Fruit fly (Drosophila melanogaster): ENCODE data around the gene Papss.

Papss gene

DNA sequence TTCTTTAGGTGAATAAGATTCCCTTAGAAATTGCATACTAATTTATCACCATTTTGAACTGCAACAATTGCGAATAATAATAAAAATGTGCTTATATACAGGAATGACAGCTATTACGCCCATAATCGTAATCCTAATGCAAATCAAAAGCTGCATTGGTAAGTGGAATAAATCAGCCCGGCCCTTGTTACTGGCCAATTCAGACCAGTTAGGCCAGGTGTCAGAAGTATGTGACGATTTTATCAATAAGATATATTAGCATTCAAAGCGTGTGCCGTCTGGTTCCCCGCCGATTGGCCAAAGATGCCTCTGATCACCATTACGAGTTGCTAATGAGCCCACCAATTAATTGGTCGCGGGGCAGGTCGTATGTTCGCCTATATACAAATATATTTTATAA, 32.6 kb upstream of the Papss start:
- TF ChIP-seq CG11294 (GFP tag; IDR thresholded peaks at IDR 0.05): no peak
- TF ChIP-seq vri (GFP tag; optimal IDR thresholded peaks at IDR 0.05): no peak
- TF ChIP-seq CG11762 (GFP tag; optimal IDR thresholded peaks at IDR 0.05; ENCODE audit: insufficient read depth): no peak
- TF ChIP-seq Met (GFP tag; optimal IDR thresholded peaks at IDR 0.05): no peak
- no peak for TF ChIP-seq svp (GFP tag)
- TF ChIP-seq CG1621 (tag; optimal IDR thresholded peaks at IDR 0.05): no peak
- TF ChIP-seq salr (GFP tag; optimal IDR thresholded peaks at IDR 0.05): no peak
- no peak for TF ChIP-seq fkh (GFP tag; optimal IDR thresholded peaks at IDR 0.05)
- TF ChIP-seq CG6792 (GFP tag; optimal IDR thresholded peaks at IDR 0.05): no peak
- no peak for TF ChIP-seq Lpt (GFP tag; optimal IDR thresholded peaks at IDR 0.05)
- no peak for TF ChIP-seq esn (GFP tag; optimal IDR thresholded peaks at IDR 0.05)
- TF ChIP-seq CG6808 (GFP tag; optimal IDR thresholded peaks at IDR 0.05): no peak

DNA sequence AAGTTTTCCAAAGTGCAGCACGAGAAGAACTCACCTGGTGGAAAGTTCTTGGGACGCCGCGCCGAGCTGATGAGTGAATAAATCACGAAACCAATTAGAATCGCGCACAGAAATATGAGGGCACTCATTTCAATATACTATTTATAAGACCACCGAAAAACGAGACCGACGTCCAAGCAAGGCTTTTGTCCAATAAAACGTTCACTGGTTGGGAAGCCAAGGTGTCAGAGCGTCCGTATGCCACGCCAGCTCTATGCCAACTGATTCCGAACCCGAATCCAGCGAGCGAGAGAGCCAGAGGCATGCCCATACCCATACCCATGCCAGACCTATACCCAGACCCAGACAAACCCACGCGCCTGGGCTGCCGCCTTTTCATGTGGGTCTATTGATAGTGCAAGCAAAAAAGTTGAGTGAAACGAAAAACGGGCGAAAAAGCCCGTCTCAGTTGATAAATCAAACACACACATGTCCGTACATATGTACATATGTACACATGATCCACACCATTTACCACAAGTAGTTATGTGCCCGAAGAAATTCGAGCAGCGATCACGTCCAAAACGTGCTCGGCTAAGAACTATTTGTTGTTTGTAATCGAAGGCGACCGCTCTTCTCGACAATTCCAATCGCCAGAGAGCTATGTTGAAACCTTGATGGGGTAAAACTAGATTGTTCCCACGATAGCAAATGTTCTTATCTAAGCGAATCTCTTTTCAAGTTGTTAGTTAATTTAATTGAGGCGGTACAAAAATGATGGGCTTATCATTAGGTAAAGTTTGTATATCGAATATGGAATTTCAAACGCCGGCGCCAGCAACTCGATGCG, 31.8 kb upstream of the Papss start, which contains the start of gene Cyp305a1:
Gene Cyp305a1, minus strand, starts transcription at position 265 of the 829 bp plus-strand sequence.
- TF ChIP-seq fkh (GFP tag; optimal IDR thresholded peaks at IDR 0.05) (peak; percentile 82), Hr39 (GFP tag; optimal IDR thresholded peaks at IDR 0.05) (no peak)

dm6 chr3L:19815472-19816150, 29.5 kb upstream of the Papss start, which contains the start of gene cyc:
Gene cyc (minus strand): TSS chr3L:19815938.
- no peak for TF ChIP-seq Sox102F (GFP tag; optimal IDR thresholded peaks at IDR 0.05)
- TF ChIP-seq CG10669 (GFP tag; optimal IDR thresholded peaks at IDR 0.05): no peak
- TF ChIP-seq CG3032 (tag; optimal IDR thresholded peaks at IDR 0.05): no peak
- TF ChIP-seq Sox15 (GFP tag; optimal IDR thresholded peaks at IDR 0.05): no peak
- no peak for TF ChIP-seq CG8319 (GFP tag; optimal IDR thresholded peaks at IDR 0.05)
- no peak for TF ChIP-seq Hr4 (GFP tag; optimal IDR thresholded peaks at IDR 0.05)
- peak; percentile 74 for TF ChIP-seq CG6854 (GFP tag; optimal IDR thresholded peaks at IDR 0.05)
- TF ChIP-seq CG11294 (GFP tag; IDR thresholded peaks at IDR 0.05): no peak
- TF ChIP-seq CG32006 (GFP tag; optimal IDR thresholded peaks at IDR 0.05): no peak
- TF ChIP-seq esn (GFP tag; optimal IDR thresholded peaks at IDR 0.05): peak; percentile 38
- no peak for TF ChIP-seq achi (GFP tag; optimal IDR thresholded peaks at IDR 0.05)
- TF ChIP-seq CG7368 (GFP tag; optimal IDR thresholded peaks at IDR 0.05): no peak
- TF ChIP-seq Sox14 (GFP tag; optimal IDR thresholded peaks at IDR 0.05): no peak
- no peak for TF ChIP-seq Eip93F (GFP tag; optimal IDR thresholded peaks at IDR 0.05)
- no peak for TF ChIP-seq CG6276 (GFP tag; optimal IDR thresholded peaks at IDR 0.05)
- no peak for TF ChIP-seq Eip78C (GFP tag)
- no peak for TF ChIP-seq CG1621 (tag; optimal IDR thresholded peaks at IDR 0.05)
- peak; percentile 5 for TF ChIP-seq Blimp-1 (GFP tag; optimal IDR thresholded peaks at IDR 0.05)
- peak; percentile 44 for TF ChIP-seq Lpt (GFP tag; optimal IDR thresholded peaks at IDR 0.05)
- TF ChIP-seq CG11902 (GFP tag; optimal IDR thresholded peaks at IDR 0.05): no peak
- TF ChIP-seq CG6792 (GFP tag; optimal IDR thresholded peaks at IDR 0.05): no peak
- no peak for TF ChIP-seq ss (GFP tag; optimal IDR thresholded peaks at IDR 0.05)
- TF ChIP-seq CG11762 (GFP tag; optimal IDR thresholded peaks at IDR 0.05; ENCODE audit: insufficient read depth): no peak
- TF ChIP-seq CG15336 (GFP tag; IDR thresholded peaks at IDR 0.05): peak; percentile 54; the same call in 1 of the 2 replicates
- TF ChIP-seq CG9139 (GFP tag; optimal IDR thresholded peaks at IDR 0.05): no peak
- TF ChIP-seq CG6808 (GFP tag; optimal IDR thresholded peaks at IDR 0.05): no peak
- TF ChIP-seq Hr38 (GFP tag; optimal IDR thresholded peaks at IDR 0.05): no peak
- no peak for TF ChIP-seq Ets21C (GFP tag; optimal IDR thresholded peaks at IDR 0.05)
- TF ChIP-seq lz (GFP tag; optimal IDR thresholded peaks at IDR 0.05): peak; percentile 28
- no peak for TF ChIP-seq Ets96B (tag; optimal IDR thresholded peaks at IDR 0.05)
- no peak for TF ChIP-seq CG34406 (GFP tag; optimal IDR thresholded peaks at IDR 0.05)
- TF ChIP-seq Met (GFP tag; optimal IDR thresholded peaks at IDR 0.05): no peak
- no peak for TF ChIP-seq svp (GFP tag)
- peak; percentile 56; the same call in 2 of the 3 replicates for TF ChIP-seq CG6163 (GFP tag; IDR thresholded peaks at IDR 0.05)
- TF ChIP-seq dsx (GFP tag; optimal IDR thresholded peaks at IDR 0.05; ENCODE audit: poor library complexity, severe bottlenecking): peak; percentile 85
- TF ChIP-seq fd85E (GFP tag; optimal IDR thresholded peaks at IDR 0.05): no peak
- no peak for TF ChIP-seq CG8632 (GFP tag; optimal IDR thresholded peaks at IDR 0.05)
- peak; percentile 10 for TF ChIP-seq CG31627 (GFP tag; optimal IDR thresholded peaks at IDR 0.05)
- TF ChIP-seq CG3919 (GFP tag; optimal IDR thresholded peaks at IDR 0.05): no peak
- TF ChIP-seq CG10631 (GFP tag; optimal IDR thresholded peaks at IDR 0.05): no peak

All from whole organism, prepupa.